Fruit fly (Drosophila melanogaster) whole organism, embryonic: ENCODE data around the gene CG9395.

Experiments
- Atf3 ChIP-seq: fragments of 200-800 bp; sonication (Bioruptor generic); optimal IDR thresholded peaks from 3 replicates; lab custom pipeline; 2016; ENCODE audit warnings: missing biosample characterization, missing genetic modification characterization
- CG10654 ChIP-seq: fragments of 200-800 bp; sonication (Bioruptor generic); optimal IDR thresholded peaks from 2 replicates; lab custom pipeline; 2016; ENCODE audit warnings: missing biosample characterization, missing genetic modification characterization
- CG11456 ChIP-seq: fragments of 200-800 bp; sonication (Bioruptor generic); IDR thresholded peaks from 3 replicates; pipeline ENCODE4 v1.3.6; 2022; ENCODE audit warnings: missing biosample characterization, missing genetic modification characterization
- CG11696 ChIP-seq: fragments of 200-800 bp; sonication (Bioruptor generic); IDR thresholded peaks from 2 replicates; pipeline ENCODE4 v1.3.6; 2022; ENCODE audit warnings: missing biosample characterization, missing genetic modification characterization
- CG12219 ChIP-seq: fragments of 200-800 bp; sonication (Bioruptor generic); optimal IDR thresholded peaks from 3 replicates; lab custom pipeline; 2018; ENCODE audit warnings: missing biosample characterization, mild to moderate bottlenecking, missing genetic modification characterization
- CG1233 ChIP-seq: fragments of 200-800 bp; sonication (Bioruptor generic); optimal IDR thresholded peaks from 4 replicates; lab custom pipeline; 2018; ENCODE audit warnings: missing biosample characterization, mild to moderate bottlenecking, missing genetic modification characterization
- CG12769 ChIP-seq: fragments of 200-800 bp; sonication (Bioruptor generic); optimal IDR thresholded peaks from 2 replicates; lab custom pipeline; 2019; ENCODE audit warnings: missing biosample characterization, mild to moderate bottlenecking, missing genetic modification characterization, moderate library complexity
- CG13424 ChIP-seq: fragments of 200-800 bp; sonication (Bioruptor generic); optimal IDR thresholded peaks from 2 replicates; lab custom pipeline; 2019; ENCODE audit warnings: missing biosample characterization, mild to moderate bottlenecking, missing genetic modification characterization, moderate library complexity
- CG13894 ChIP-seq: fragments of 200-800 bp; sonication (Bioruptor generic); optimal IDR thresholded peaks from 3 replicates; lab custom pipeline; 2018; ENCODE audit warnings: missing biosample characterization, mild to moderate bottlenecking, missing genetic modification characterization, moderate library complexity
- CG14710 ChIP-seq: fragments of 200-800 bp; sonication (Bioruptor generic); optimal IDR thresholded peaks from 3 replicates; lab custom pipeline; 2019; ENCODE audit warnings: missing biosample characterization, mild to moderate bottlenecking, missing genetic modification characterization, moderate library complexity
- CG15479 ChIP-seq: fragments of 200-800 bp; sonication (Bioruptor generic); optimal IDR thresholded peaks from 3 replicates; lab custom pipeline; 2019; ENCODE audit warnings: missing biosample characterization, mild to moderate bottlenecking, missing genetic modification characterization, moderate library complexity
- CG15601 ChIP-seq: fragments of 200-800 bp; sonication (Bioruptor generic); optimal IDR thresholded peaks from 3 replicates; lab custom pipeline; 2019; ENCODE audit warnings: missing biosample characterization, mild to moderate bottlenecking, missing genetic modification characterization, moderate library complexity
- CG15696 ChIP-seq: fragments of 200-800 bp; sonication (Bioruptor generic); optimal IDR thresholded peaks from 2 replicates; lab custom pipeline; 2019; ENCODE audit warnings: missing biosample characterization, mild to moderate bottlenecking, missing genetic modification characterization, moderate library complexity
- CG1647 ChIP-seq: fragments of 200-800 bp; sonication (Bioruptor generic); optimal IDR thresholded peaks from 3 replicates; lab custom pipeline; 2016; ENCODE audit warnings: missing biosample characterization, missing genetic modification characterization
- CG17912 ChIP-seq: fragments of 200-800 bp; sonication (Bioruptor generic); optimal IDR thresholded peaks from 2 replicates; lab custom pipeline; 2018; ENCODE audit warnings: missing biosample characterization, mild to moderate bottlenecking, missing genetic modification characterization
- CG18476 ChIP-seq: fragments of 200-800 bp; sonication (Bioruptor generic); optimal IDR thresholded peaks from 2 replicates; lab custom pipeline; 2016; ENCODE audit warnings: missing biosample characterization, mild to moderate bottlenecking, missing genetic modification characterization
- CG31365 ChIP-seq: fragments of 200-800 bp; sonication (Bioruptor generic); optimal IDR thresholded peaks from 2 replicates; lab custom pipeline; 2018; ENCODE audit warnings: missing biosample characterization, mild to moderate bottlenecking, missing genetic modification characterization
- CG32767 ChIP-seq: fragments of 200-800 bp; sonication (Bioruptor generic); IDR thresholded peaks from 2 replicates; pipeline ENCODE4 v1.3.6; 2022; ENCODE audit warnings: missing biosample characterization, missing genetic modification characterization
- CG3726 ChIP-seq: fragments of 200-800 bp; sonication (Bioruptor generic); IDR thresholded peaks from 3 replicates; pipeline ENCODE4, ENCODE4 v1.3.6; 2022; ENCODE audit warnings: missing biosample characterization, missing genetic modification characterization
- CG4328 ChIP-seq: fragments of 200-800 bp; sonication (Bioruptor generic); optimal IDR thresholded peaks from 3 replicates; lab custom pipeline; 2017; ENCODE audit warnings: missing biosample characterization, missing genetic modification reagents, missing genetic modification characterization
- CG4617 ChIP-seq: fragments of 200-800 bp; sonication (Bioruptor generic); optimal IDR thresholded peaks from 3 replicates; lab custom pipeline; 2016; ENCODE audit warnings: missing biosample characterization, missing genetic modification characterization, borderline replicate concordance
- CG4730 ChIP-seq: fragments of 200-800 bp; sonication (Bioruptor generic); IDR thresholded peaks from 2 replicates; pipeline ENCODE4 v1.3.6; 2022; ENCODE audit warnings: missing biosample characterization, missing genetic modification characterization
- CG5245 ChIP-seq: fragments of 200-800 bp; sonication (Bioruptor generic); optimal IDR thresholded peaks from 3 replicates; lab custom pipeline; 2016; ENCODE audit warnings: missing biosample characterization, missing genetic modification characterization
- CG8089 ChIP-seq: fragments of 200-800 bp; sonication (Bioruptor generic); optimal IDR thresholded peaks from 3 replicates; lab custom pipeline; 2016; ENCODE audit warnings: missing biosample characterization, missing genetic modification characterization
- CG8924 ChIP-seq: fragments of 200-800 bp; optimal IDR thresholded peaks from 3 replicates; lab custom pipeline; 2019; ENCODE audit warnings: missing biosample characterization, mild to moderate bottlenecking, missing genetic modification characterization, moderate library complexity
- Dip3 ChIP-seq: fragments of 200-800 bp; sonication (Bioruptor generic); optimal IDR thresholded peaks from 3 replicates; lab custom pipeline; 2016; ENCODE audit warnings: missing biosample characterization, missing genetic modification characterization
- E2f2 ChIP-seq: fragments of 200-800 bp; sonication (Bioruptor generic); IDR thresholded peaks from 2 replicates; pipeline ENCODE4 v1.3.6; 2022; ENCODE audit warnings: missing biosample characterization, missing genetic modification characterization
- Fer1 ChIP-seq: fragments of 200-800 bp; sonication (Bioruptor generic); optimal IDR thresholded peaks from 2 replicates; lab custom pipeline; 2017; ENCODE audit warnings: missing biosample characterization, mild to moderate bottlenecking, missing genetic modification characterization
- GATAe ChIP-seq: fragments of 200-800 bp; sonication (Bioruptor generic); conservative IDR thresholded peaks from 2 replicates; pipeline ENCODE4 v1.3.6; 2022; ENCODE audit warnings: missing biosample characterization, missing genetic modification characterization
- Kr ChIP-seq: fragments of 200-800 bp; sonication (Bioruptor generic); optimal IDR thresholded peaks from 2 replicates; lab custom pipeline; 2017; ENCODE audit warnings: missing biosample characterization, mild to moderate bottlenecking, missing genetic modification characterization
- Opbp ChIP-seq: fragments of 200-800 bp; sonication (Bioruptor generic); IDR thresholded peaks from 3 replicates; pipeline ENCODE4 v1.3.6; 2022; ENCODE audit warnings: missing biosample characterization, missing genetic modification characterization; ENCODE audit not compliant: partially characterized antibody
- Sin3A ChIP-seq: fragments of >200 bp; optimal IDR thresholded peaks from 2 replicates; lab custom pipeline; 2018
- Sry-β ChIP-seq: fragments of 200-800 bp; sonication (Bioruptor generic); optimal IDR thresholded peaks from 2 replicates; lab custom pipeline; 2018; ENCODE audit warnings: missing biosample characterization, mild to moderate bottlenecking, missing genetic modification characterization, moderate library complexity
- abd-A ChIP-seq: fragments of 200-800 bp; sonication (Bioruptor generic); optimal IDR thresholded peaks from 3 replicates; lab custom pipeline; 2019; ENCODE audit warnings: missing biosample characterization, mild to moderate bottlenecking, missing genetic modification characterization, moderate library complexity
- al ChIP-seq: fragments of 200-800 bp; sonication (Bioruptor generic); IDR thresholded peaks from 2 replicates; pipeline ENCODE4 v1.3.6; 2022; ENCODE audit warnings: missing biosample characterization, missing genetic modification characterization
- az2 ChIP-seq: fragments of 200-800 bp; sonication (Bioruptor generic); optimal IDR thresholded peaks from 3 replicates; lab custom pipeline; 2016; ENCODE audit warnings: missing biosample characterization, missing genetic modification characterization
- bigmax ChIP-seq: fragments of 200-800 bp; sonication (Bioruptor generic); optimal IDR thresholded peaks from 2 replicates; lab custom pipeline; 2018; ENCODE audit warnings: missing biosample characterization, mild to moderate bottlenecking, missing genetic modification characterization
- croc ChIP-seq: fragments of 200-800 bp; sonication (Bioruptor generic); conservative IDR thresholded peaks from 3 replicates; pipeline ENCODE4 v1.3.6; 2022; ENCODE audit warnings: missing biosample characterization, missing genetic modification characterization
- dimm ChIP-seq: fragments of 200-800 bp; sonication (Bioruptor generic); IDR thresholded peaks from 2 replicates; pipeline ENCODE4 v1.3.6; 2022; ENCODE audit warnings: missing biosample characterization, missing genetic modification characterization
- dysf ChIP-seq: fragments of 200-800 bp; sonication (Bioruptor generic); IDR thresholded peaks from 3 replicates; pipeline ENCODE4 v1.3.6; 2022; ENCODE audit warnings: missing biosample characterization, missing genetic modification characterization
- fu2 ChIP-seq: fragments of 200-800 bp; sonication (Bioruptor generic); optimal IDR thresholded peaks from 2 replicates; lab custom pipeline; 2016; ENCODE audit warnings: missing biosample characterization, missing genetic modification characterization
- gem ChIP-seq: fragments of 200-800 bp; sonication (Bioruptor generic); optimal IDR thresholded peaks from 2 replicates; lab custom pipeline; 2019; ENCODE audit warnings: missing biosample characterization, mild to moderate bottlenecking, missing genetic modification characterization, moderate library complexity
- grau ChIP-seq: fragments of 200-800 bp; optimal IDR thresholded peaks from 3 replicates; lab custom pipeline; 2019; ENCODE audit warnings: missing biosample characterization, mild to moderate bottlenecking, missing genetic modification characterization, moderate library complexity
- gsb-n ChIP-seq: fragments of 200-800 bp; sonication (Bioruptor generic); optimal IDR thresholded peaks from 3 replicates; lab custom pipeline; 2018; ENCODE audit warnings: missing biosample characterization, mild to moderate bottlenecking, missing genetic modification characterization
- her ChIP-seq: fragments of 200-800 bp; sonication (Bioruptor generic); optimal IDR thresholded peaks from 2 replicates; lab custom pipeline; 2016; ENCODE audit warnings: missing biosample characterization, missing genetic modification characterization
- kni ChIP-seq: fragments of 200-800 bp; sonication (Bioruptor generic); optimal IDR thresholded peaks from 3 replicates; lab custom pipeline; 2017; ENCODE audit warnings: mild to moderate bottlenecking, missing biosample characterization, missing genetic modification reagents, missing genetic modification characterization
- org-1 ChIP-seq: fragments of 200-800 bp; sonication (Bioruptor generic); optimal IDR thresholded peaks from 2 replicates; lab custom pipeline; 2017; ENCODE audit warnings: missing biosample characterization, missing genetic modification characterization
- pb ChIP-seq: fragments of 200-800 bp; sonication (Bioruptor generic); optimal IDR thresholded peaks from 3 replicates; lab custom pipeline; 2016; ENCODE audit warnings: missing biosample characterization, missing genetic modification characterization
- pum ChIP-seq: fragments of 200-800 bp; sonication (Bioruptor generic); optimal IDR thresholded peaks from 2 replicates; lab custom pipeline; 2016; ENCODE audit warnings: missing biosample characterization, missing genetic modification characterization
- sima ChIP-seq: fragments of 200-800 bp; sonication (Bioruptor generic); optimal IDR thresholded peaks from 2 replicates; lab custom pipeline; 2016; ENCODE audit warnings: missing biosample characterization, missing genetic modification characterization
- unc-4 ChIP-seq: fragments of 200-800 bp; sonication (Bioruptor generic); IDR thresholded peaks from 2 replicates; pipeline ENCODE4 v1.3.6; 2022; ENCODE audit warnings: missing biosample characterization, missing genetic modification characterization; ENCODE audit not compliant: partially characterized antibody

The CG9395 gene

dm6 chr2L:13394903-13395302 lies 40.0 kb upstream of the CG9395 start, which contains the start of gene RpL24 (continued):
- TF ChIP-seq fu2 (GFP tag; lab: Kevin White, UChicago) (peak; percentile 73), Sry-β (GFP tag; lab: Kevin White, UChicago) (peak; percentile 67), CG17912 (GFP tag; lab: Kevin White, UChicago) (peak; percentile 97), Sin3A (lab: Kevin White, UChicago) (peak; percentile 1), Opbp (GFP tag; lab: Robert Waterston, UW) (0 out of 3 replicates have a peak, but pooled peaks have one; percentile 11), Fer1 (GFP tag; lab: Kevin White, UChicago) (peak; percentile 97), CG4328 (GFP tag; lab: Kevin White, UChicago) (peak; percentile 95), Dip3 (peak; percentile 89), CG12769 (tag; lab: Kevin White, UChicago) (no peak), CG13424 (tag; lab: Kevin White, UChicago) (peak; percentile 75), sima (peak; percentile 90), al (peak; percentile 56), dysf (GFP tag; lab: Robert Waterston, UW) (peak; percentile 82), grau (tag; lab: Kevin White, UChicago) (peak; percentile 81), pb (GFP tag; lab: Kevin White, UChicago) (peak; percentile 90), CG11456 (GFP tag; lab: Robert Waterston, UW) (peak; percentile 94), org-1 (GFP tag; lab: Kevin White, UChicago) (peak; percentile 90), CG1233 (GFP tag; lab: Kevin White, UChicago) (peak; percentile 96), gsb-n (tag; lab: Kevin White, UChicago) (peak; percentile 88), CG13894 (peak; percentile 85), pum (peak; percentile 59), dimm (GFP tag; lab: Robert Waterston, UW) (peak; percentile 75), CG18476 (GFP tag; lab: Kevin White, UChicago) (peak; percentile 63), CG11696 (GFP tag; lab: Robert Waterston, UW) (peak; percentile 77), CG8924 (tag; lab: Kevin White, UChicago) (peak; percentile 72), CG32767 (GFP tag; lab: Robert Waterston, UW) (peak; percentile 50; the same call in 1 of the 2 replicates), CG15479 (GFP tag; lab: Kevin White, UChicago) (peak; percentile 17), gem (peak; percentile 80), Kr (peak; percentile 83), unc-4 (GFP tag; lab: Robert Waterston, UW) (no peak), CG5245 (peak; percentile 80), croc (GFP tag; lab: Robert Waterston, UW) (peak; percentile 36; the same call in 2 of the 3 replicates), bigmax (GFP tag; lab: Kevin White, UChicago) (peak; percentile 77), kni (GFP tag; lab: Kevin White, UChicago) (peak; percentile 88), CG4730 (GFP tag; lab: Robert Waterston, UW) (no peak), Atf3 (GFP tag; lab: Kevin White, UChicago) (peak; percentile 72), CG12219 (GFP tag; lab: Kevin White, UChicago) (peak; percentile 92), CG3726 (GFP tag; lab: Robert Waterston, UW) (peak; percentile 75; the same call in 2 of the 3 replicates), CG4617 (peak; percentile 80), CG15696 (peak; percentile 50), her (GFP tag; lab: Kevin White, UChicago) (peak; percentile 93), CG31365 (tag; lab: Kevin White, UChicago) (peak; percentile 88), az2 (peak; percentile 82), abd-A (tag; lab: Kevin White, UChicago) (no peak), CG8089 (GFP tag; lab: Kevin White, UChicago) (peak; percentile 92), CG14710 (tag; lab: Kevin White, UChicago) (peak; percentile 84), GATAe (peak; percentile 60; the same call in 1 of the 2 replicates), CG15601 (tag; lab: Kevin White, UChicago) (peak; percentile 84), CG10654 (GFP tag; lab: Kevin White, UChicago) (peak; percentile 88), E2f2 (GFP tag; lab: Robert Waterston, UW) (peak; percentile 82), CG1647 (GFP tag; lab: Kevin White, UChicago) (peak; percentile 77)
